Fruit fly (Drosophila melanogaster): ENCODE results near the gene p38c.

p38c gene

DNA sequence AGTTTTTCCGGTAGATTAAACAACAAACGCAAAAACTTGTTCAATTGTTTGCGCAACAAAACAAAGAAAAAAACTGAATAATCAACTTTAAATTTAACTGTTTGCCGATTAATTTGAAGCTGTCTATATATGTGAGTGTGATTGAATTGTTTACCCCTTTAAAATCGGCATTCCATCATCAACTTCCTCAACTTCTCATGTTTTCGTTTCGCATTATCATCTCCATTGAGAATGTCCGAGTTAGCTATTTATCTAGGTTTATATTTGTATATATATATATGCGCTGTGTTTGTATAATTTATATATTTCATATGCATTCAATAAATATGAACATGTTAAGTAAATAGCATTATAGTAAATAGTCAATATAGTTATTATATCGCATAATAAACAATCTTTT lies 47.6 kb downstream of the p38c start (continued):
- TF ChIP-seq fd102C (GFP tag; optimal IDR thresholded peaks at IDR 0.05), result no peak
- TF ChIP-seq Dek (tag; optimal IDR thresholded peaks at IDR 0.05), result peak; percentile 7
- no peak for TF ChIP-seq Tbp (GFP tag; optimal IDR thresholded peaks at IDR 0.05)
- no peak for TF ChIP-seq CG4854 (GFP tag; optimal IDR thresholded peaks at IDR 0.05)
- TF ChIP-seq CG8089 (GFP tag; optimal IDR thresholded peaks at IDR 0.05), result no peak
- TF ChIP-seq CG13624 (GFP tag; optimal IDR thresholded peaks at IDR 0.05), result no peak
- TF ChIP-seq CG14965 (GFP tag; optimal IDR thresholded peaks at IDR 0.05; ENCODE audit: borderline replicate concordance), result no peak
- no peak for TF ChIP-seq tin (GFP tag; optimal IDR thresholded peaks at IDR 0.05)
- peak; percentile 11 for TF ChIP-seq CG12659 (GFP tag; optimal IDR thresholded peaks at IDR 0.05)
- no peak for TF ChIP-seq Lhr (GFP tag; optimal IDR thresholded peaks at IDR 0.05)
- TF ChIP-seq CG4617 (GFP tag; optimal IDR thresholded peaks at IDR 0.05; ENCODE audit: borderline replicate concordance), result no peak
- TF ChIP-seq caup (GFP tag; optimal IDR thresholded peaks at IDR 0.05; ENCODE audit: severe bottlenecking), result peak; percentile 42
- no peak for TF ChIP-seq lov (optimal IDR thresholded peaks at IDR 0.05)
- TF ChIP-seq lov (GFP tag; IDR thresholded peaks at IDR 0.05), result no peak
- no peak for TF ChIP-seq CG7556 (GFP tag; optimal IDR thresholded peaks at IDR 0.05)
- no peak for TF ChIP-seq nom (GFP tag; optimal IDR thresholded peaks at IDR 0.05)
- TF ChIP-seq seq (GFP tag; IDR thresholded peaks at IDR 0.05), result no peak; the same call in 1 of the 2 replicates
- TF ChIP-seq Ptx1 (GFP tag; IDR thresholded peaks at IDR 0.05), result no peak
- TF ChIP-seq CG7963 (GFP tag; IDR thresholded peaks at IDR 0.05; ENCODE audit: partially characterized antibody), result no peak
- TF ChIP-seq CG11504 (tag; optimal IDR thresholded peaks at IDR 0.05), result peak; percentile 7
- peak; percentile 57 for TF ChIP-seq BtbVII (GFP tag; optimal IDR thresholded peaks at IDR 0.05)
- no peak for TF ChIP-seq Dad (GFP tag; optimal IDR thresholded peaks at IDR 0.05)
- no peak for TF ChIP-seq Kr (GFP tag; optimal IDR thresholded peaks at IDR 0.05)
- TF ChIP-seq CG30020 (tag; optimal IDR thresholded peaks at IDR 0.05), result no peak
- no peak for TF ChIP-seq H15 (GFP tag; IDR thresholded peaks at IDR 0.05)
- TF ChIP-seq Trl (optimal IDR thresholded peaks at IDR 0.05), result no peak
- TF ChIP-seq Trl (GFP tag; optimal IDR thresholded peaks at IDR 0.05), result no peak
- TF ChIP-seq row (GFP tag; IDR thresholded peaks at IDR 0.05), result no peak
- no peak for TF ChIP-seq bab2 (GFP tag; optimal IDR thresholded peaks at IDR 0.05)
- TF ChIP-seq CG6689 (GFP tag; IDR thresholded peaks at IDR 0.05), result no peak
- TF ChIP-seq CHES-1-like (GFP tag; optimal IDR thresholded peaks at IDR 0.05), result no peak
- TF ChIP-seq Meics (GFP tag; optimal IDR thresholded peaks at IDR 0.05), result peak; percentile 29
- no peak for TF ChIP-seq Med (GFP tag)
- TF ChIP-seq fd3F (GFP tag; optimal IDR thresholded peaks at IDR 0.05), result peak; percentile 44
- no peak for TF ChIP-seq GATAe (GFP tag; conservative IDR thresholded peaks at IDR 0.05)
- no peak for TF ChIP-seq chm (GFP tag; IDR thresholded peaks at IDR 0.05)
- TF ChIP-seq ato (GFP tag; IDR thresholded peaks at IDR 0.05; ENCODE audit: partially characterized antibody), result no peak
- TF ChIP-seq CG18262 (tag; optimal IDR thresholded peaks at IDR 0.05), result no peak
- no peak for TF ChIP-seq dimm (GFP tag; IDR thresholded peaks at IDR 0.05)
- TF ChIP-seq amos (GFP tag; IDR thresholded peaks at IDR 0.05; ENCODE audit: partially characterized antibody), result no peak
- no peak for TF ChIP-seq CG4707 (GFP tag; optimal IDR thresholded peaks at IDR 0.05)
- no peak for TF ChIP-seq Camta (GFP tag; optimal IDR thresholded peaks at IDR 0.05)
- peak; percentile 50; the same call in 1 of the 2 replicates for TF ChIP-seq Rfx (GFP tag; IDR thresholded peaks at IDR 0.05)
- peak; percentile 48 for TF ChIP-seq PHDP (tag; optimal IDR thresholded peaks at IDR 0.05)
- TF ChIP-seq nau (GFP tag; optimal IDR thresholded peaks at IDR 0.05), result peak; percentile 15
- TF ChIP-seq Xrp1 (GFP tag; IDR thresholded peaks at IDR 0.05), result no peak
- no peak for TF ChIP-seq Gsc (GFP tag; IDR thresholded peaks at IDR 0.05)
- TF ChIP-seq Dip2 (GFP tag; IDR thresholded peaks at IDR 0.05), result no peak
- no peak for TF ChIP-seq lbe (GFP tag; optimal IDR thresholded peaks at IDR 0.05)
- TF ChIP-seq dm (GFP tag; optimal IDR thresholded peaks at IDR 0.05), result no peak
- TF ChIP-seq CG6683 (GFP tag; optimal IDR thresholded peaks at IDR 0.05), result no peak
- TF ChIP-seq eyg (GFP tag; optimal IDR thresholded peaks at IDR 0.05), result no peak

All from whole organism, embryonic.